Fruit fly (Drosophila melanogaster) whole organism, embryonic: ENCODE measurements around the gene Ets97D.

Experiments
- Adf1 ChIP-seq: fragments of 200-800 bp; sonication (Bioruptor generic); IDR thresholded peaks from 2 replicates; pipeline ENCODE4 v1.3.6; 2022; ENCODE audit warnings: missing biosample characterization, missing genetic modification characterization
- B-H2 ChIP-seq: fragments of 200-800 bp; sonication (Bioruptor generic); optimal IDR thresholded peaks from 2 replicates; lab custom pipeline; 2018; ENCODE audit warnings: missing biosample characterization, mild to moderate bottlenecking, missing genetic modification characterization
- CG12219 ChIP-seq: fragments of 200-800 bp; sonication (Bioruptor generic); optimal IDR thresholded peaks from 3 replicates; lab custom pipeline; 2018; ENCODE audit warnings: missing biosample characterization, mild to moderate bottlenecking, missing genetic modification characterization
- CG1233 ChIP-seq: fragments of 200-800 bp; sonication (Bioruptor generic); optimal IDR thresholded peaks from 4 replicates; lab custom pipeline; 2018; ENCODE audit warnings: missing biosample characterization, mild to moderate bottlenecking, missing genetic modification characterization
- CG14667 ChIP-seq: fragments of 200-800 bp; sonication (Bioruptor generic); IDR thresholded peaks from 2 replicates; pipeline ENCODE4 v1.3.6; 2022; ENCODE audit warnings: missing biosample characterization, missing genetic modification characterization
- CG14965 ChIP-seq: fragments of 200-800 bp; sonication (Bioruptor generic); optimal IDR thresholded peaks from 2 replicates; lab custom pipeline; 2016; ENCODE audit warnings: missing biosample characterization, missing genetic modification characterization, borderline replicate concordance
- CG1832 ChIP-seq: fragments of 200-800 bp; sonication (Bioruptor generic); optimal IDR thresholded peaks from 2 replicates; lab custom pipeline; 2017; ENCODE audit warnings: missing biosample characterization, mild to moderate bottlenecking, missing genetic modification characterization, inconsistent platforms
- CG18599 ChIP-seq: fragments of 200-800 bp; sonication (Bioruptor generic); optimal IDR thresholded peaks from 3 replicates; lab custom pipeline; 2017; ENCODE audit warnings: missing biosample characterization, missing genetic modification characterization, mild to moderate bottlenecking, moderate library complexity, missing genetic modification reagents
- CG30431 ChIP-seq: fragments of 200-800 bp; sonication (Bioruptor generic); optimal IDR thresholded peaks from 2 replicates; lab custom pipeline; 2017; ENCODE audit warnings: missing biosample characterization, missing genetic modification characterization
- CG32532 ChIP-seq: fragments of 200-800 bp; sonication (Bioruptor generic); IDR thresholded peaks from 2 replicates; pipeline ENCODE4 v1.3.6; 2022; ENCODE audit warnings: missing biosample characterization, missing genetic modification characterization
- CG3995 ChIP-seq: fragments of 200-800 bp; sonication (Bioruptor generic); optimal IDR thresholded peaks from 3 replicates; lab custom pipeline; 2016; ENCODE audit warnings: missing biosample characterization, missing genetic modification characterization
- CG4617 ChIP-seq: fragments of 200-800 bp; sonication (Bioruptor generic); optimal IDR thresholded peaks from 3 replicates; lab custom pipeline; 2016; ENCODE audit warnings: missing biosample characterization, missing genetic modification characterization, borderline replicate concordance
- CG5953 ChIP-seq: fragments of 200-800 bp; sonication (Bioruptor generic); IDR thresholded peaks from 2 replicates; pipeline ENCODE4 v1.3.6; 2022; ENCODE audit warnings: missing biosample characterization, missing genetic modification characterization
- CG6683 ChIP-seq: fragments of 200-800 bp; sonication (Bioruptor generic); optimal IDR thresholded peaks from 2 replicates; lab custom pipeline; 2017; ENCODE audit warnings: missing biosample characterization, mild to moderate bottlenecking, missing genetic modification characterization, missing genetic modification reagents
- CG7372 ChIP-seq: fragments of 200-800 bp; sonication (Bioruptor generic); IDR thresholded peaks from 2 replicates; pipeline ENCODE4 v1.3.6; 2022; ENCODE audit warnings: missing biosample characterization, missing genetic modification characterization
- CG7786 ChIP-seq: fragments of 200-800 bp; sonication (Bioruptor generic); optimal IDR thresholded peaks from 2 replicates; lab custom pipeline; 2016; ENCODE audit warnings: missing biosample characterization, missing genetic modification characterization
- CG7839 ChIP-seq: fragments of 200-800 bp; sonication (Bioruptor generic); optimal IDR thresholded peaks from 3 replicates; lab custom pipeline; 2018; ENCODE audit warnings: missing biosample characterization, mild to moderate bottlenecking, missing genetic modification characterization, moderate library complexity
- CG7928 ChIP-seq: fragments of 200-800 bp; sonication (Bioruptor generic); optimal IDR thresholded peaks from 2 replicates; lab custom pipeline; 2017; ENCODE audit warnings: missing biosample characterization, mild to moderate bottlenecking, missing genetic modification characterization
- CG9727 ChIP-seq: fragments of 200-800 bp; sonication (Bioruptor generic); optimal IDR thresholded peaks from 3 replicates; lab custom pipeline; 2017; ENCODE audit warnings: missing biosample characterization, mild to moderate bottlenecking, missing genetic modification characterization
- CG9817 ChIP-seq: fragments of 200-800 bp; sonication (Bioruptor generic); optimal IDR thresholded peaks from 2 replicates; lab custom pipeline; 2018; ENCODE audit warnings: missing biosample characterization, mild to moderate bottlenecking, missing genetic modification characterization, moderate library complexity
- Camta ChIP-seq: fragments of 200-800 bp; sonication (Bioruptor generic); optimal IDR thresholded peaks from 2 replicates; lab custom pipeline; 2016; ENCODE audit warnings: missing biosample characterization, missing genetic modification characterization
- CrebB ChIP-seq: fragments of 200-800 bp; sonication (Bioruptor generic); optimal IDR thresholded peaks from 3 replicates; lab custom pipeline; 2018; ENCODE audit warnings: missing biosample characterization, mild to moderate bottlenecking, missing genetic modification characterization
- Dbx ChIP-seq: fragments of 200-800 bp; sonication (Bioruptor generic); IDR thresholded peaks from 3 replicates; pipeline ENCODE4 v1.3.6; 2022; ENCODE audit warnings: missing biosample characterization, missing genetic modification characterization
- Dip3 ChIP-seq: fragments of 200-800 bp; sonication (Bioruptor generic); optimal IDR thresholded peaks from 3 replicates; lab custom pipeline; 2016; ENCODE audit warnings: missing biosample characterization, missing genetic modification characterization
- HLH4C ChIP-seq: fragments of 200-800 bp; sonication (Bioruptor generic); IDR thresholded peaks from 3 replicates; pipeline ENCODE4 v1.3.6; 2022; ENCODE audit warnings: missing biosample characterization, missing genetic modification characterization; ENCODE audit not compliant: partially characterized antibody
- Hand ChIP-seq: fragments of 200-800 bp; sonication (Bioruptor generic); optimal IDR thresholded peaks from 2 replicates; lab custom pipeline; 2017; ENCODE audit warnings: mild to moderate bottlenecking, missing biosample characterization, missing genetic modification reagents, missing genetic modification characterization
- Hr51 ChIP-seq, 2 experiments: fragments of 200-800 bp; sonication (Bioruptor generic); optimal IDR thresholded peaks; 2 replicates in 1 of 2; 3 replicates in 1 of 2; lab custom pipeline; 2016 to 2018; ENCODE audit warnings: missing biosample characterization in 2 of 2, missing genetic modification characterization in 2 of 2, mild to moderate bottlenecking in 1 of 2, moderate library complexity in 1 of 2
- Nf-YA ChIP-seq: fragments of 200-800 bp; sonication (Bioruptor generic); IDR thresholded peaks from 2 replicates; pipeline ENCODE4 v1.3.6; 2022; ENCODE audit warnings: missing biosample characterization, missing genetic modification characterization
- Ptx1 ChIP-seq: fragments of 200-800 bp; sonication (Bioruptor generic); IDR thresholded peaks from 2 replicates; pipeline ENCODE4 v1.3.6; 2022; ENCODE audit warnings: missing biosample characterization, missing genetic modification characterization
- Ssrp ChIP-seq: fragments of 200-800 bp; sonication (Bioruptor generic); optimal IDR thresholded peaks from 2 replicates; lab custom pipeline; 2018; ENCODE audit warnings: missing biosample characterization, mild to moderate bottlenecking, missing genetic modification characterization, moderate library complexity
- Xrp1 ChIP-seq: fragments of 200-800 bp; sonication (Bioruptor generic); IDR thresholded peaks from 2 replicates; pipeline ENCODE4 v1.3.6; 2022; ENCODE audit warnings: missing biosample characterization, missing genetic modification characterization
- amos ChIP-seq: fragments of 200-800 bp; sonication (Bioruptor generic); IDR thresholded peaks from 2 replicates; pipeline ENCODE4 v1.3.6; 2022; ENCODE audit warnings: missing biosample characterization, missing genetic modification characterization; ENCODE audit not compliant: partially characterized antibody
- btn ChIP-seq: fragments of 200-800 bp; sonication (Bioruptor generic); optimal IDR thresholded peaks from 2 replicates; lab custom pipeline; 2016; ENCODE audit warnings: missing biosample characterization, missing genetic modification characterization
- crc ChIP-seq: fragments of 200-800 bp; sonication (Bioruptor generic); optimal IDR thresholded peaks from 2 replicates; lab custom pipeline; 2016; ENCODE audit warnings: missing biosample characterization, missing genetic modification characterization
- da ChIP-seq: fragments of 200-800 bp; sonication (Bioruptor generic); optimal IDR thresholded peaks from 2 replicates; lab custom pipeline; 2016; ENCODE audit warnings: missing biosample characterization, missing genetic modification characterization
- dati ChIP-seq: fragments of 200-800 bp; sonication (Bioruptor generic); IDR thresholded peaks from 2 replicates; pipeline ENCODE4 v1.3.6; 2022; ENCODE audit warnings: missing biosample characterization, missing genetic modification characterization
- dm ChIP-seq: fragments of 200-800 bp; sonication (Bioruptor generic); optimal IDR thresholded peaks from 3 replicates; lab custom pipeline; 2016; ENCODE audit warnings: missing biosample characterization, missing genetic modification characterization
- ems ChIP-seq: fragments of 200-800 bp; sonication (Bioruptor generic); optimal IDR thresholded peaks from 3 replicates; lab custom pipeline; 2016; ENCODE audit warnings: missing biosample characterization, missing genetic modification characterization
- en ChIP-seq: fragments of 200-800 bp; sonication (Bioruptor generic); optimal IDR thresholded peaks from 2 replicates; lab custom pipeline; 2016; ENCODE audit warnings: missing biosample characterization, missing genetic modification characterization
- fd64A ChIP-seq: fragments of 200-800 bp; sonication (Bioruptor generic); optimal IDR thresholded peaks from 3 replicates; lab custom pipeline; 2018; ENCODE audit warnings: missing biosample characterization, mild to moderate bottlenecking, missing genetic modification characterization
- gce ChIP-seq: fragments of 200-800 bp; sonication (Bioruptor generic); IDR thresholded peaks from 3 replicates; pipeline ENCODE4 v1.3.6; 2022; ENCODE audit warnings: missing biosample characterization, missing genetic modification characterization
- hkb ChIP-seq, 2 experiments: fragments of 200-800 bp in 1 of 2; fragments of >200 bp in 1 of 2; sonication (Bioruptor generic) in 1 of 2; IDR thresholded peaks in 1 of 2; optimal IDR thresholded peaks in 1 of 2; 2 replicates each; pipeline versions ENCODE4 v1.3.6 to Lab custom; 2017 to 2022; ENCODE audit warnings: missing biosample characterization in 1 of 2, missing genetic modification characterization in 1 of 2
- jumu ChIP-seq: fragments of 200-800 bp; sonication (Bioruptor generic); optimal IDR thresholded peaks from 3 replicates; lab custom pipeline; 2016; ENCODE audit warnings: missing biosample characterization, missing genetic modification characterization
- lilli ChIP-seq: fragments of 200-800 bp; sonication (Bioruptor generic); optimal IDR thresholded peaks from 3 replicates; lab custom pipeline; 2016; ENCODE audit warnings: missing biosample characterization, missing genetic modification characterization
- org-1 ChIP-seq: fragments of 200-800 bp; sonication (Bioruptor generic); optimal IDR thresholded peaks from 2 replicates; lab custom pipeline; 2017; ENCODE audit warnings: missing biosample characterization, missing genetic modification characterization
- pho ChIP-seq: fragments of 200-800 bp; sonication (Bioruptor generic); optimal IDR thresholded peaks from 2 replicates; lab custom pipeline; 2016; ENCODE audit warnings: missing biosample characterization, missing genetic modification characterization
- pum ChIP-seq: fragments of 200-800 bp; sonication (Bioruptor generic); optimal IDR thresholded peaks from 2 replicates; lab custom pipeline; 2016; ENCODE audit warnings: missing biosample characterization, missing genetic modification characterization
- ttk ChIP-seq: fragments of 200-800 bp; sonication (Bioruptor generic); IDR thresholded peaks from 2 replicates; pipeline ENCODE4 v2.1.2; 2022; ENCODE audit warnings: missing biosample characterization, missing genetic modification characterization
- tup ChIP-seq: fragments of 200-800 bp; sonication (Bioruptor generic); optimal IDR thresholded peaks from 2 replicates; lab custom pipeline; 2016; ENCODE audit warnings: missing biosample characterization, mild to moderate bottlenecking, missing genetic modification characterization, moderate library complexity
- vvl ChIP-seq: fragments of 200-800 bp; sonication (Bioruptor generic); IDR thresholded peaks from 2 replicates; pipeline ENCODE4 v1.3.6; 2022; ENCODE audit warnings: missing biosample characterization, missing genetic modification characterization

Gene Ets97D

DNA sequence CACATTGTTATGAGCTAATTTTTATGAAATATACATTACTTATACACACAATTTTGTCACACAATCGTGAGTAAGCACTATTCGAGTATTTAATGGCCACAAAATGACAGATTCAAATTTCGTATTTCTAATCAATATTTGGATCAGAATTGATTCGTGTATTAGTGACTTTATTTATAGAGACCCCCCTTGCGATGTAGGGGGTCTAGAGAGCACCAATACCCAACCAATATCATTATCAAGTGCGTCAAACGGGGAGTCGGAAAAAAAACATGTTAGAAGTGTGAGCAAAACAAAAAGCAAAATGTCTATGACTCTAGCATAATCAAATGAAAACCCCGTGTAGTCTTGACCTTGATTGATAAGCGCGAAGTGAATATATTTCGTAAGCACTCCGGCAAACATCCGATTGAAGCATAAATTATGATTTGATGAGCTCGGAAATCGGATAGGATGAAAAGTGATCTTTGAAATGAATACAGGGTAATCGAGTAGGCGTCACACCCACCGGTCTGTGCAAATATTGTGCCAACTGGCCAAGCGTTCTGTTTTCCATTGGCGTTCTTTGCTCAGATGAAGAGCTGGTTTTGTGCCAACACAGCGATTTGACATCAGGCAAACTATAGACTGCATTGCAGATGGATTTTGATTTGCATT lies 39.6 kb upstream of the Ets97D start (continued):
- peak; percentile 32; the same call in 1 of the 2 replicates for TF ChIP-seq vvl
- no peak for TF ChIP-seq Camta (GFP tag; lab: Kevin White, UChicago)
- no peak for TF ChIP-seq CG32532 (GFP tag; lab: Robert Waterston, UW)
- no peak for TF ChIP-seq Dip3 (GFP tag; lab: Kevin White, UChicago)
- no peak for TF ChIP-seq pum
- TF ChIP-seq en (GFP tag; lab: Kevin White, UChicago): no peak
- no peak for TF ChIP-seq CG4617 (GFP tag; lab: Kevin White, UChicago)
- no peak for TF ChIP-seq Ssrp (tag; lab: Kevin White, UChicago)
- TF ChIP-seq CG30431: no peak
- no peak for TF ChIP-seq Nf-YA (GFP tag; lab: Robert Waterston, UW)
- no peak for TF ChIP-seq crc (GFP tag; lab: Kevin White, UChicago)
- no peak for TF ChIP-seq jumu (GFP tag; lab: Kevin White, UChicago)
- peak; percentile 7 for TF ChIP-seq CG3995
- no peak for TF ChIP-seq CG7928
- TF ChIP-seq CG1832 (GFP tag; lab: Kevin White, UChicago): no peak
- TF ChIP-seq org-1 (GFP tag; lab: Kevin White, UChicago): no peak
- TF ChIP-seq Dbx (GFP tag; lab: Robert Waterston, UW): peak; percentile 36; the same call in 1 of the 3 replicates
- TF ChIP-seq Ptx1 (GFP tag; lab: Robert Waterston, UW): no peak
- TF ChIP-seq amos (GFP tag; lab: Robert Waterston, UW): no peak
- TF ChIP-seq btn: no peak
- no peak for TF ChIP-seq CG12219 (GFP tag; lab: Kevin White, UChicago)
- TF ChIP-seq Hand (GFP tag; lab: Kevin White, UChicago): no peak
- no peak for TF ChIP-seq CG7372
- TF ChIP-seq CG18599 (GFP tag; lab: Kevin White, UChicago): peak; percentile 73
- TF ChIP-seq CG6683: no peak
- no peak for TF ChIP-seq da (GFP tag; lab: Kevin White, UChicago)
- TF ChIP-seq CG5953 (GFP tag; lab: Robert Waterston, UW): no peak
- TF ChIP-seq Adf1 (GFP tag; lab: Robert Waterston, UW): no peak
- TF ChIP-seq CG7839: peak; percentile 46
- TF ChIP-seq CG14965 (GFP tag; lab: Kevin White, UChicago): no peak
- no peak for TF ChIP-seq CrebB (tag; lab: Kevin White, UChicago)
- no peak for TF ChIP-seq Hr51 (GFP tag; optimal IDR thresholded peaks at IDR 0.05; lab: Kevin White, UChicago)
- TF ChIP-seq fd64A: no peak
- TF ChIP-seq B-H2 (GFP tag; lab: Kevin White, UChicago): no peak
- no peak for TF ChIP-seq CG9727
- TF ChIP-seq CG14667 (GFP tag; lab: Robert Waterston, UW): no peak
- no peak for TF ChIP-seq CG1233 (GFP tag; lab: Kevin White, UChicago)
- TF ChIP-seq lilli (GFP tag; lab: Kevin White, UChicago): peak; percentile 61
- TF ChIP-seq dm: no peak
- peak; percentile 0 for TF ChIP-seq CG9817
- TF ChIP-seq dati: no peak
- TF ChIP-seq Xrp1: no peak
- TF ChIP-seq ttk (GFP tag; lab: Robert Waterston, UW): no peak
- no peak for TF ChIP-seq pho
- no peak for TF ChIP-seq gce (GFP tag; lab: Robert Waterston, UW)
- no peak for TF ChIP-seq CG7786
- TF ChIP-seq ems (GFP tag; lab: Kevin White, UChicago): no peak
- no peak for TF ChIP-seq hkb (optimal IDR thresholded peaks at IDR 0.05; lab: Kevin White, UChicago)
- TF ChIP-seq hkb (GFP tag; IDR thresholded peaks at IDR 0.05; lab: Robert Waterston, UW): no peak
- TF ChIP-seq HLH4C (GFP tag; lab: Robert Waterston, UW): no peak
- no peak for TF ChIP-seq tup (GFP tag; lab: Kevin White, UChicago)
